Worm (Caenorhabditis elegans) whole organism, mixed stage, embryonic: Measurements from ENCODE around the gene nlp-51.

ENCODE experiments used
- M03D4.4 ChIP-seq: sonication (generic microtip); optimal IDR thresholded peaks from 2 replicates; lab custom pipeline; 2017; ENCODE audit warnings: mild to moderate bottlenecking, missing genetic modification characterization, missing compliant biosample characterization
- blmp-1 ChIP-seq: fragments of 150-350 bp; optimal IDR thresholded peaks from 2 replicates; lab custom pipeline; 2014; ENCODE audit warnings: missing biosample characterization, missing genetic modification characterization
- ceh-39 ChIP-seq: fragments of 150-350 bp; optimal IDR thresholded peaks from 2 replicates; lab custom pipeline; 2014; ENCODE audit warnings: missing biosample characterization, missing genetic modification characterization
- ceh-43 ChIP-seq: fragments of 200-800 bp; sonication (Bioruptor generic); optimal IDR thresholded peaks from 2 replicates; lab custom pipeline; 2018; ENCODE audit warnings: mild to moderate bottlenecking, missing genetic modification characterization, moderate library complexity, missing compliant biosample characterization
- ceh-83 ChIP-seq: fragments of 200-800 bp; sonication (Bioruptor generic); optimal IDR thresholded peaks from 2 replicates; lab custom pipeline; 2018; ENCODE audit warnings: mild to moderate bottlenecking, missing genetic modification characterization, missing compliant biosample characterization
- ces-1 ChIP-seq: fragments of 150-350 bp; optimal IDR thresholded peaks from 2 replicates; lab custom pipeline; 2014; ENCODE audit warnings: missing biosample characterization, missing genetic modification reagents, missing genetic modification characterization
- cnd-1 ChIP-seq: fragments of 200-800 bp; sonication (Bioruptor generic); optimal IDR thresholded peaks from 2 replicates; lab custom pipeline; 2018; ENCODE audit warnings: mild to moderate bottlenecking, missing genetic modification characterization, missing compliant biosample characterization
- elt-1 ChIP-seq: sonication (generic microtip); optimal IDR thresholded peaks from 2 replicates; lab custom pipeline; 2017; ENCODE audit warnings: missing genetic modification characterization, mild to moderate bottlenecking, missing compliant biosample characterization, antibody characterized with exemption, moderate library complexity, borderline replicate concordance; ENCODE audit not compliant: insufficient read depth
- elt-3 ChIP-seq: fragments of 150-350 bp; optimal IDR thresholded peaks from 2 replicates; lab custom pipeline; 2014; ENCODE audit warnings: missing biosample characterization, missing genetic modification characterization
- ham-2 ChIP-seq: fragments of 200-800 bp; sonication (Bioruptor generic); optimal IDR thresholded peaks from 2 replicates; lab custom pipeline; 2018; ENCODE audit warnings: mild to moderate bottlenecking, missing genetic modification characterization, missing compliant biosample characterization
- hlh-1 ChIP-seq: fragments of 150-350 bp; optimal IDR thresholded peaks from 2 replicates; lab custom pipeline; 2014; ENCODE audit warnings: missing biosample characterization, missing genetic modification reagents, missing genetic modification characterization
- lin-13 ChIP-seq: fragments of 150-350 bp; optimal IDR thresholded peaks from 2 replicates; lab custom pipeline; 2014; ENCODE audit warnings: missing biosample characterization, missing genetic modification characterization
- lin-32 ChIP-seq: fragments of 200-800 bp; sonication (Bioruptor generic); optimal IDR thresholded peaks from 2 replicates; lab custom pipeline; 2018; ENCODE audit warnings: mild to moderate bottlenecking, missing genetic modification characterization, missing compliant biosample characterization
- lsy-2 ChIP-seq: fragments of 150-350 bp; optimal IDR thresholded peaks from 2 replicates; lab custom pipeline; 2014; ENCODE audit warnings: missing biosample characterization, missing genetic modification characterization
- mep-1 ChIP-seq: fragments of 150-350 bp; optimal IDR thresholded peaks from 2 replicates; lab custom pipeline; 2017; ENCODE audit warnings: missing biosample characterization, missing genetic modification reagents, missing genetic modification characterization, inconsistent platforms
- mls-2 ChIP-seq: sonication (generic microtip); optimal IDR thresholded peaks from 2 replicates; lab custom pipeline; 2016; ENCODE audit warnings: mild to moderate bottlenecking, missing genetic modification characterization, moderate library complexity, missing compliant biosample characterization
- nhr-12 ChIP-seq: fragments of 150-350 bp; optimal IDR thresholded peaks from 2 replicates; lab custom pipeline; 2014; ENCODE audit warnings: missing biosample characterization, missing genetic modification characterization
- nhr-2 ChIP-seq: fragments of 150-350 bp; optimal IDR thresholded peaks from 2 replicates; lab custom pipeline; 2014; ENCODE audit warnings: missing biosample characterization, missing genetic modification characterization
- nhr-237 ChIP-seq: fragments of 150-350 bp; optimal IDR thresholded peaks from 2 replicates; lab custom pipeline; 2014; ENCODE audit warnings: missing biosample characterization, missing genetic modification characterization
- nhr-28 ChIP-seq: fragments of 150-350 bp; optimal IDR thresholded peaks from 2 replicates; lab custom pipeline; 2014; ENCODE audit warnings: missing biosample characterization, missing genetic modification characterization
- nhr-76 ChIP-seq: sonication (generic microtip); optimal IDR thresholded peaks from 2 replicates; lab custom pipeline; 2017; ENCODE audit warnings: missing biosample characterization, missing genetic modification characterization
- pha-4 ChIP-seq: fragments of 150-350 bp; optimal IDR thresholded peaks from 2 replicates; lab custom pipeline; 2018; ENCODE audit warnings: missing biosample characterization, missing genetic modification reagents, missing genetic modification characterization
- sptf-1 ChIP-seq: sonication (generic microtip); optimal IDR thresholded peaks from 2 replicates; lab custom pipeline; 2017; ENCODE audit warnings: mild to moderate bottlenecking, missing genetic modification characterization, moderate library complexity, missing compliant biosample characterization
- unc-120 ChIP-seq: sonication (generic microtip); optimal IDR thresholded peaks from 2 replicates; lab custom pipeline; 2017; ENCODE audit warnings: missing genetic modification characterization, missing compliant biosample characterization; ENCODE audit not compliant: poor library complexity, severe bottlenecking
- unc-39 ChIP-seq: fragments of 150-350 bp; optimal IDR thresholded peaks from 2 replicates; lab custom pipeline; 2014; ENCODE audit warnings: missing biosample characterization, missing genetic modification characterization
- unc-62 ChIP-seq: fragments of 150-350 bp; optimal IDR thresholded peaks from 2 replicates; lab custom pipeline; 2014; ENCODE audit warnings: missing biosample characterization, missing genetic modification reagents, missing genetic modification characterization
- zip-8 ChIP-seq: fragments of 150-350 bp; optimal IDR thresholded peaks from 2 replicates; lab custom pipeline; 2014; ENCODE audit warnings: missing biosample characterization, missing genetic modification characterization
- ztf-11 ChIP-seq: fragments of 150-350 bp; optimal IDR thresholded peaks from 2 replicates; lab custom pipeline; 2014; ENCODE audit warnings: missing biosample characterization, missing genetic modification characterization

nlp-51 gene

DNA sequence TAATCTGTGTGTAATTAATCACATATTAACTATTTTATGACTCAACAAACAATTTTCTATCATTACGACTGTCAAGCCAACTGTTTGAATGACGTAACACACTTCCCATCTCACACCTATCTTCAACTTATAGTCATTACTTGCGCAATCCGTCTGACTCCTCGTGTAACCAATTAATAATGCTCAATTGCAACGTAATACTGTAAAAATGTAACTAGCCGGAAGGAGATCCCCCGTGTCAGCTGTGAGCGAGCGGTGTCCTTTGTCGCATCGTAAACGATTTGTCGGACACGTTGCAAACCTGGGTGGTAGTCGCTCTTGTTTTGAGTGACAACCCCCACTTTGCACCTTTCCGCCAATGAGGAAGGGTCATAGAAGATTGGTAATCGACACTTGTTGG is 31.3 kb downstream of the nlp-51 start:
- TF ChIP-seq hlh-1 (tag; lab: Kevin White, UChicago) (peak; percentile 52), pha-4 (tag; lab: Kevin White, UChicago) (no peak), nhr-76 (tag; lab: Kevin White, UChicago) (no peak), nhr-2 (tag; lab: Kevin White, UChicago) (peak; percentile 92), ham-2 (GFP tag; lab: Kevin White, UChicago) (no peak), unc-62 (GFP tag; lab: Kevin White, UChicago) (peak; percentile 64), cnd-1 (tag; lab: Kevin White, UChicago) (peak; percentile 27), ceh-83 (GFP tag; lab: Kevin White, UChicago) (no peak), nhr-12 (tag; lab: Kevin White, UChicago) (no peak), zip-8 (tag; lab: Kevin White, UChicago) (peak; percentile 99), lin-32 (GFP tag; lab: Kevin White, UChicago) (no peak), ces-1 (no peak), ceh-43 (GFP tag; lab: Kevin White, UChicago) (no peak), ztf-11 (no peak)

ce11 chrII:11286445-11286844 is 33.0 kb downstream of the nlp-51 start:
- TF ChIP-seq nhr-28 (tag; lab: Kevin White, UChicago) (no peak), elt-3 (tag; lab: Kevin White, UChicago) (no peak), ham-2 (GFP tag; lab: Kevin White, UChicago) (no peak), unc-120 (tag; lab: Kevin White, UChicago) (no peak), lin-13 (tag; lab: Kevin White, UChicago) (no peak), elt-1 (tag; lab: Kevin White, UChicago) (no peak), hlh-1 (tag; lab: Kevin White, UChicago) (no peak), M03D4.4 (tag; lab: Kevin White, UChicago) (no peak), nhr-12 (tag; lab: Kevin White, UChicago) (no peak), nhr-237 (no peak), ceh-39 (tag; lab: Kevin White, UChicago) (no peak), mls-2 (tag; lab: Kevin White, UChicago) (no peak), ceh-43 (GFP tag; lab: Kevin White, UChicago) (no peak), unc-62 (GFP tag; lab: Kevin White, UChicago) (no peak), unc-39 (tag; lab: Kevin White, UChicago) (no peak)

DNA sequence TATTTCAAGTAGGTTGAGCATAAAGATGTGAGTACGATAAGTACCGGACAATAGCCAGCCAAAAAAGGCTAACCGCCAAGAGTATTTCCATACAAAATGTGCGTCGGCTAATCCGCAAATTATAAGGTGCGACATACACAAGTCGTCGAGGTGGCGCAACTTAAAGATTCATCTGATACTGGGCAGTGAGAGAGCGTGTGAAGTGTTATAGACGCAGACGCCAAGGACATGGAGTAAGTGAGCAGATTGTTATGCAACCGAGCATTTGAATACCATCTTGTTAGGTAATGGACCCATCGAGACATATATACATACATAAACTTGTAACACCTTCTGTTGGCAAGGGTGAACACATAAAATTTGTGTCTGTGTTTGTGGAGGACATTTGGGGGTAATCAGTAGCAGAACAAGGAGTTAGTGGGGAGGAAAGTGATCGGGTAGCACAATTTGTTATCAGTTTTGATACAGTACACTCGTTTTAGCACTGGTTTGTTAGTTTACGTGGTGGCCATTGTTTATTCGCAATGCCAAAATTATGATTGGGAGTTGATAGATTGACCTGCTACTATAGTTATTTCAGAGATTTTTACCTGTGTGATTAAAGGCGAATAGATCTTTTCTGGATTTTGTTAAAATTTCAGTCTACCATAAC is 34.1 kb downstream of the nlp-51 start:
- no peak for TF ChIP-seq cnd-1 (tag; lab: Kevin White, UChicago)
- peak; percentile 2 for TF ChIP-seq ceh-83 (GFP tag; lab: Kevin White, UChicago)
- TF ChIP-seq mep-1 (tag; lab: Kevin White, UChicago) = no peak
- peak; percentile 35 for TF ChIP-seq sptf-1 (tag; lab: Kevin White, UChicago)
- TF ChIP-seq ham-2 (GFP tag; lab: Kevin White, UChicago) = peak; percentile 5
- TF ChIP-seq zip-8 (tag; lab: Kevin White, UChicago) = peak; percentile 12
- peak; percentile 95 for TF ChIP-seq nhr-2 (tag; lab: Kevin White, UChicago)
- no peak for TF ChIP-seq lsy-2
- TF ChIP-seq, all 35 proteins: peak for 5

ce11 chrII:11284701-11285100 is 34.8 kb downstream of the nlp-51 start:
- TF ChIP-seq blmp-1 = peak; percentile 32
- TF ChIP-seq nhr-237 = no peak
- TF ChIP-seq elt-3 (tag; lab: Kevin White, UChicago) = no peak
- TF ChIP-seq nhr-28 (tag; lab: Kevin White, UChicago) = no peak
- TF ChIP-seq hlh-1 (tag; lab: Kevin White, UChicago) = no peak
- TF ChIP-seq pha-4 (tag; lab: Kevin White, UChicago) = no peak
- peak; percentile 31 for TF ChIP-seq unc-62 (GFP tag; lab: Kevin White, UChicago)
- peak; percentile 9 for TF ChIP-seq ceh-43 (GFP tag; lab: Kevin White, UChicago)

DNA sequence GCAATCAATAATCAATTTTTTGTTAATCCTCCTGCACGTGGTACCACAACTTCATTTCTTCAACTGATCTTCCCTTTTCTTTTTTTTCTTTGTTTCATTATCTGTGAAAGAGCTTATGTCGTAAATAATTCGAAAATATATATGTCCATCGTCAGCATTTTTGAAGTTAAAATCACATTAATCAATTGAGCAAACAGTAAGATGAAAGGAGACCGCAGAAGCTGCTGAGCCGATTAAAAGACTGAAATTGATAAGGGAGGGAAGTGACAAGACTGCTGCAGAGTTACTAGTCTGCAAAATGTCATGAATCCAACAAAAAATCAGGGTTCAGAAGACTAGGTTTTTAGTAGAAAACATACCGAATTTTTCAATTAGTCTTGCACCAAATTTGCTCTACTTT is 35.7 kb downstream of the nlp-51 start:
- TF ChIP-seq ceh-43 (GFP tag; lab: Kevin White, UChicago) (no peak), elt-3 (tag; lab: Kevin White, UChicago) (no peak), unc-120 (tag; lab: Kevin White, UChicago) (no peak), ceh-83 (GFP tag; lab: Kevin White, UChicago) (no peak), ces-1 (no peak)
